Fruit fly (Drosophila melanogaster): ENCODE measurements around the gene CG10165.

The CG10165 gene

DNA sequence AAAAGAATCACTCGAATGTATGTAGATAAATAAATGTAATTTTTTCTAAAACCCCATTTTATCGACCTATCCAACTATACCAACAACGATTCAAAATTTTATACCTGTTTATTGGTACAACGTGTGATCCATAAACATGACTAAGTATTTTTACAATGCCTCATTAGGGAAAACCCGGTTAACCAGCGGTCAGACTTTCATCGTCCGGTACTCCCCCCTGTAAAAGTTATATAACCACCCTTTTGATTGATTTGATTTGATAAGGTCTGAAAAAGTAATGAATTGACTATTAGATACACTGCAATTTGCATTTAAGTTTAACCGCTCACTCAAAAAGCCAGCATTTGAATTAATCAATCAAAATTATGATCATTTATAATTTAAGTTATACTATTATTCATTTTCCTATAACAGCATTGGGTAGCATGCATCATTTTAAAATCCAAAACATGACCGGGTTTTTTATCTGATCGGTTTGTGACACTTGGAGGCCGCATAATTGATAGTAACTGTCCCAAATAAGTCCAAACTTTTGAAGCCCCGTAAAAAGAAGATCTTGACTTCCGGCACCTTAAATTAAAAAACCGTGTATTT lies 37.3 kb upstream of the CG10165 start:
- TF ChIP-seq CG14711 (tag; optimal IDR thresholded peaks at IDR 0.05) (no peak), kay (GFP tag; ENCODE audit: borderline replicate concordance) (peak; percentile 45)

DNA sequence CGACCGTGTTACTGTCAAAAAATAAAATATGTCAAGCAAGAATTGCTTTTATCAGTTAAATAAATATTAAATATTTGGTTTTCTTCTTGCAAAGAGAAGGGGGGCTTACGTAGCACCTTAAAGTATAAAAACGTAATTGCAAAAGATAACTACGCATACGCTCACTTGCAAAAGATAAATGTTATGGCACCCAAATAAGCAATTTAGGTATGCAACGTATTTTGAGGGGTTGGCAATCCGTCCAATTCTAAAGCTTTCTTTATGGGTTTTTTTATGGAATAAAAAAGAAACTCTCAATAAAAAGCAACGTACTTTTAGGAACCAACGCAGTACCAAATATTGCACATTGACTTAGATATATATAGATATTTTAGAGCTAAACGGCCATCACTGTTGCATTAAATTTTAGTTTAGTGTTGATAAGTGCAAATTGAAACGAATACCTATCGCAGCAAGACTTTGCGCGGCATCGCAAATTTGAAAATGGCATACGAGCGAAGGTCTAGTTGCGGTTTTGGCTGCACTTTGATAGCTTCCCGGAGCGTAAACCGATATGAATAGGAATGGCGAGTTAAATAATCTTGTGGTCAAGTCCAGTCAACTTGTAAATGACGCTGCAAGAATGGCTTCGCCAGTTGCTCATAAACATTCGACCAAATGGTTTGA lies 35.3 kb upstream of the CG10165 start, which contains the start of gene CG13077:
CG13077 (plus strand) TSS at position 631 of the 666 bp plus-strand sequence.
- peak; percentile 22 for TF ChIP-seq bab1 (GFP tag; optimal IDR thresholded peaks at IDR 0.05)
- TF ChIP-seq cnc (optimal IDR thresholded peaks at IDR 0.05): no peak

DNA sequence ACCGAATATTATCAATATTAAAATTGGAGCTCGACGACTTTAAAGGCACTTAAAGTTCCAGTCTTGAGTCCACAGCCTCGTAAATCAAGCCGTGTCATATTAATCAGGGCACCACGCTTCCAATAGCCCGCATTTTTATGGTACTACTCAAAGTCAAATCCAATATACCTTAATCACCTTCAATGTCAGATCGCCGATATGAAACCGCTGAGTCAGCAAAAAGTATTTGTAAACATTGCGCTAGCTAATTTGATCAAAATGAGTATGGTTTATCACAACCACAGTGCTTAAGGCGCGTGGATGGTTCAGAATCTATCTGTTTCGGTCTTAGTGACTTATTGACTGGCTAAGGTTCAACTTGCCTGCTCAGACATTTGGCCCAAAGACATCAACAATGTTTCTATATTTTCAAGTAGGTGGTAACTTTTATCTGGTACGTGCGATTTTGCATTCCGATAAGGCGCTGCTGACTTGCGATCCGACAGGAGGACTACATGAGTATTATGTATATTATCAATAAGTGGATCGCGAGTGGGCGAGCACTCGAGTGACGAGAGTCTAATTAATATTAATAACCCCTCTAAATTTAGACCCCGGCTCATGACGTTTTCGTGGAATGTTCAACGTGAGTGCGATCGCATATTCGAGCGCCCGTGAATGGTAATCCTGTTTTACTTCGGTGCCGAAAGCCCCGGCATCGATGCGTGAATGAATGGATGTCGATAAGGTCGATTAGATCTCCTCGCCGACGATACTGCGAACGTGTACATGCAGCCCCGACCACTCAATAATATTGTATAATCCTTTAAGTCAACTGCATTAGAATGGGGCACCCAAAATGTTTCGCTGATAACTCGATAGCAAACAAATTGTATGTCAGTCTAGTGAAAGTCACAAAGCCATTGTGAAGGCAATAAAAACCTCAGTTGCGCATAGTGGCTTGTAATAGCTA lies 33.2 kb upstream of the CG10165 start, which contains the start of gene CG13078:
CG13078 (plus strand) TSS at position 902 of the 952 bp plus-strand sequence.
- TF ChIP-seq tj (GFP tag; optimal IDR thresholded peaks at IDR 0.05) (peak; percentile 35), pad (GFP tag; optimal IDR thresholded peaks at IDR 0.05) (no peak)

DNA sequence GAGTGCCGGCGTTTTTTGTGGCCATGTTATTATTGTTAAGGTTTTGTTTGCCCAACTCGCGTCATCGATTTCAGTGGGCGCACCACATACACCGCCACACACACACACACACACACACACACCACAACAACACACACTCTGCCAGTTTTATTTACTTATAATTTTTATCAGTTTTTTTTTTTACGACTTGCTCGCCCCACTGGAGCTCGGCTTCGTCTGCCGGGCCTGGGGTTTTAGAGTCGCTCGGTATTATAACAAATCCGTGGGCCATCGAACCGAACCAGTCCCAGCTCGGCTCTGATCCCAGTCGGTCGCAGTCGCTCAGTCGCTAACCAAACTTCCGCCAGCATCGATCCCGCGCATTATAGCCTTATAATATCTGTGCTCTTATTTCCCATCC lies 19.3 kb upstream of the CG10165 start:
- no peak for TF ChIP-seq Mnt (GFP tag; optimal IDR thresholded peaks at IDR 0.05)
- TF ChIP-seq CG14711 (tag; optimal IDR thresholded peaks at IDR 0.05): no peak
- TF ChIP-seq pad (GFP tag; optimal IDR thresholded peaks at IDR 0.05): no peak
- TF ChIP-seq tj (GFP tag; optimal IDR thresholded peaks at IDR 0.05): peak; percentile 12
- TF ChIP-seq Clk (GFP tag; optimal IDR thresholded peaks at IDR 0.05): no peak
- no peak for TF ChIP-seq Crg-1 (GFP tag; optimal IDR thresholded peaks at IDR 0.05)
- TF ChIP-seq cic (GFP tag; optimal IDR thresholded peaks at IDR 0.05): peak; percentile 52
- peak; percentile 23 for TF ChIP-seq bab1 (GFP tag; optimal IDR thresholded peaks at IDR 0.05)
- no peak for TF ChIP-seq ovo (GFP tag; optimal IDR thresholded peaks at IDR 0.05)
- peak; percentile 5 for TF ChIP-seq Hr96 (GFP tag; optimal IDR thresholded peaks at IDR 0.05)
- TF ChIP-seq toe (GFP tag; optimal IDR thresholded peaks at IDR 0.05): no peak
- TF ChIP-seq CG7045 (GFP tag; optimal IDR thresholded peaks at IDR 0.05): no peak
- TF ChIP-seq cnc (optimal IDR thresholded peaks at IDR 0.05): no peak
- TF ChIP-seq CG33017 (tag; optimal IDR thresholded peaks at IDR 0.05): no peak
- TF ChIP-seq kay (GFP tag; ENCODE audit: borderline replicate concordance): no peak
- TF ChIP-seq CG12768 (GFP tag; optimal IDR thresholded peaks at IDR 0.05): peak; percentile 6
- TF ChIP-seq CG7101 (tag; optimal IDR thresholded peaks at IDR 0.05): no peak
- TF ChIP-seq CG5204 (GFP tag; optimal IDR thresholded peaks at IDR 0.05): no peak
- TF ChIP-seq CG11617 (GFP tag; optimal IDR thresholded peaks at IDR 0.05): no peak
- no peak for TF ChIP-seq CG1620 (GFP tag; optimal IDR thresholded peaks at IDR 0.05)

DNA sequence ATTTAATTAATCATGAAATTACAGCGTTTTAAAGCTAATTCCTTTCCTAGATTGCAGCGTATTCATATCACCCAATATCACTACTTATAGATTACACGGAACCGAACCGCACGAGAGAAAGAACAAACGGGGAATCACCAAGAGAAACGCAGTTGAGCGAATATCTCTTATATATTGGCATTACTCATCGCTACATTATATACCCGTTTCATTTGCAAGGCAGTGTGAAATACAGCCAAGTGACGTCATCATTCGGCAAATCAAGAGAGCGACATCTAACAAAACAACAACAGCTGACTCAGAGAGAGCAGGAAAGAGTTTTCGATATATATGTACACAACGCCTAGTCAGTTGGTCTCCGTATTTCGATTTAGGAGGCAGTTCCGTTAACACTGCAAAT lies 18.1 kb upstream of the CG10165 start, which contains the start of gene Tep4:
Tep4 (plus strand) TSS at position 350 of the 400 bp plus-strand sequence.
- TF ChIP-seq CG14711 (tag; optimal IDR thresholded peaks at IDR 0.05) (no peak), kay (GFP tag; ENCODE audit: borderline replicate concordance) (peak; percentile 98), Mnt (GFP tag; optimal IDR thresholded peaks at IDR 0.05) (no peak), tj (GFP tag; optimal IDR thresholded peaks at IDR 0.05) (no peak), Clk (GFP tag; optimal IDR thresholded peaks at IDR 0.05) (no peak), Hr96 (GFP tag; optimal IDR thresholded peaks at IDR 0.05) (no peak), CG5204 (GFP tag; optimal IDR thresholded peaks at IDR 0.05) (no peak), cic (GFP tag; optimal IDR thresholded peaks at IDR 0.05) (peak; percentile 48), toe (GFP tag; optimal IDR thresholded peaks at IDR 0.05) (no peak), CG7045 (GFP tag; optimal IDR thresholded peaks at IDR 0.05) (no peak), CG33017 (tag; optimal IDR thresholded peaks at IDR 0.05) (no peak), CG1620 (GFP tag; optimal IDR thresholded peaks at IDR 0.05) (no peak), CG11617 (GFP tag; optimal IDR thresholded peaks at IDR 0.05) (no peak), Crg-1 (GFP tag; optimal IDR thresholded peaks at IDR 0.05) (no peak), ovo (GFP tag; optimal IDR thresholded peaks at IDR 0.05) (peak; percentile 15)

DNA sequence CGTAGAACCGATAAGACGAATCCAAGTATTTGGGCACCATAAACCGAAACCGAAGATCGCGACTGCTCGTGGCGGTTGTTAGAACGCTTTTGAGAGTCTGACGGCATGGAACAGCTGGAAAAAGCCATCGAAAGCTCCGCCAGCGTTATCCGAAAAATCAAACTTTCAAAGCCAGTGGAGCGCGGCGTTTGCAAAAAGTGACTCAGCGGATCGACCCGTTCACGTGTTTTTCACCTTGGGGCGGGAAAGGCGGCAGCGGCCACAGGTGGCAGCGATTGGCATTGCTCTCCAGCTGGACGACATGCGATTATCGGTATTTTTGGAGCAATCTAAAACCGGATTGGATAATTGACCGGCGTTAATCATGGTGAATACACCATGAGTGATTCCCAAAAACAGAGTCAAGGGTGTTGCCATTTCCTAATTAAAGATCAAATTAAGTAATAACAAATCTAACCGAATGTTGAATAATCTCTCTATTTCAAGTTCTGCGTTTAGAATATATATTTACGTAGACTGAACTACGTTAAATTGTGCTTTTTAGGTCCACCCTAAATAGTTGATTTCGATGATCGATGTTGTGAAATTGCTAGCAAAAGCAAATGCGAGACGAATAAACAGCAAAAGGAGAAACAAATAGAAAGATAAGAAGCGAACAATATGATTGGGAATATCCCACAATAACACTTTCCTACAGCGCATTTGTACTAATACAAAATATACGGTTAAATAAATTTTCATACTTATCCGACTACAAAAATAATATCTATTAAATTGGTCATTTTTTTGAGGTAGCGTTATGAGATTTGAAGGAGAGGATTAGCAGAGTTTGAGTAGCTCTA lies 17.0 kb upstream of the CG10165 start, which contains the start of gene CG10337:
CG10337 (minus strand) TSS at position 91 of the 842 bp plus-strand sequence.
- TF ChIP-seq CG12768 (GFP tag; optimal IDR thresholded peaks at IDR 0.05) (peak; percentile 77), CG7101 (tag; optimal IDR thresholded peaks at IDR 0.05) (peak; percentile 80), Hr96 (GFP tag; optimal IDR thresholded peaks at IDR 0.05) (peak; percentile 21), ovo (GFP tag; optimal IDR thresholded peaks at IDR 0.05) (no peak), cnc (optimal IDR thresholded peaks at IDR 0.05) (peak; percentile 44 to 86), Crg-1 (GFP tag; optimal IDR thresholded peaks at IDR 0.05) (no peak), CG1620 (GFP tag; optimal IDR thresholded peaks at IDR 0.05) (no peak), CG7045 (GFP tag; optimal IDR thresholded peaks at IDR 0.05) (peak; percentile 71), toe (GFP tag; optimal IDR thresholded peaks at IDR 0.05) (no peak), CG33017 (tag; optimal IDR thresholded peaks at IDR 0.05) (peak; percentile 73), cic (GFP tag; optimal IDR thresholded peaks at IDR 0.05) (peak; percentile 74), Clk (GFP tag; optimal IDR thresholded peaks at IDR 0.05) (no peak), Mnt (GFP tag; optimal IDR thresholded peaks at IDR 0.05) (peak; percentile 62), CG5204 (GFP tag; optimal IDR thresholded peaks at IDR 0.05) (peak; percentile 56), kay (GFP tag; ENCODE audit: borderline replicate concordance) (peak; percentile 70), tj (GFP tag; optimal IDR thresholded peaks at IDR 0.05) (peak; percentile 72), CG14711 (tag; optimal IDR thresholded peaks at IDR 0.05) (peak; percentile 67), pad (GFP tag; optimal IDR thresholded peaks at IDR 0.05) (peak; percentile 34), bab1 (GFP tag; optimal IDR thresholded peaks at IDR 0.05) (peak; percentile 60), CG11617 (GFP tag; optimal IDR thresholded peaks at IDR 0.05) (peak; percentile 85)
